Worm (Caenorhabditis elegans) whole organism, midembryonic: Measurements from ENCODE around the gene znf-706.

ENCODE experiments used
- med-1 ChIP-seq: sonication (generic microtip); optimal IDR thresholded peaks from 2 replicates; lab custom pipeline; 2017; ENCODE audit warnings: missing genetic modification characterization, mild to moderate bottlenecking, missing compliant biosample characterization, antibody characterized with exemption, missing genetic modification reagents; ENCODE audit not compliant: insufficient read depth
- ref-1 ChIP-seq: fragments of 200-800 bp; sonication (Bioruptor generic); conservative IDR thresholded peaks from 2 replicates; pipeline ENCODE4 v1.3.6; 2022; ENCODE audit warnings: missing genetic modification reagents, missing genetic modification characterization, missing compliant biosample characterization

DNA sequence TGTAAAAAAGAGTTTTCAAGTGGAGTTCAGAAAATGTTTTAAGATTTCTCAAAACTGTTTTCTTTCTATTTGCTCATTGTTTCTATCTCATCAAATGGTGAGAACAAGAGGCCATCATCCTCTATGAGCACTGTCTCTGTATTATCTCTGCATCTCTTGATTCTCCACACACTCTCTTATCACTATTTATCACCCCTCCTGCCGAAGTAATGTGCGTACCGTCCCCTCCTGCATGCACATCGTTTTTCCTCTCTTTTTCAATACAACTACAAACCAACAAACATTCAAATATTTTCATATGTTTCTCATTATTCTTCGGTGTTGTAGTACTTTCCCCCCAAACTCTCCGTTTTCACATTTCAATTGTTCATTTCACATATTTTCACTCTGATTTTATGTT lies 20.4 kb upstream of the znf-706 start:
- no peak for TF ChIP-seq ref-1 (GFP tag; lab: Robert Waterston, UW)
- no peak for TF ChIP-seq med-1 (GFP tag; lab: Kevin White, UChicago)
